Fruit fly (Drosophila melanogaster) whole organism, embryonic: ENCODE results near the gene CG18858.
A peak's percentile ranks its signal among the peaks of the same experiment; 100 is the strongest.

Source experiments
- Blimp-1 ChIP-seq: fragments of 200-800 bp; sonication (Bioruptor generic); optimal IDR thresholded peaks from 3 replicates; lab custom pipeline; 2018; ENCODE audit warnings: missing biosample characterization, missing genetic modification characterization, mild to moderate bottlenecking, moderate library complexity, missing genetic modification reagents
- CG10147 ChIP-seq: fragments of 200-800 bp; sonication (Bioruptor generic); optimal IDR thresholded peaks from 2 replicates; lab custom pipeline; 2019; ENCODE audit warnings: missing biosample characterization, mild to moderate bottlenecking, missing genetic modification characterization, moderate library complexity
- CG10366 ChIP-seq: fragments of 200-800 bp; sonication (Bioruptor generic); IDR thresholded peaks from 2 replicates; pipeline ENCODE4 v1.3.6; 2022; ENCODE audit warnings: missing biosample characterization, missing genetic modification characterization
- CG11456 ChIP-seq: fragments of 200-800 bp; sonication (Bioruptor generic); IDR thresholded peaks from 3 replicates; pipeline ENCODE4 v1.3.6; 2022; ENCODE audit warnings: missing biosample characterization, missing genetic modification characterization
- CG12071 ChIP-seq: fragments of 200-800 bp; sonication (Bioruptor generic); optimal IDR thresholded peaks from 3 replicates; lab custom pipeline; 2018; ENCODE audit warnings: missing biosample characterization, mild to moderate bottlenecking, missing genetic modification characterization
- CG13775 ChIP-seq: fragments of 200-800 bp; sonication (Bioruptor generic); optimal IDR thresholded peaks from 3 replicates; lab custom pipeline; 2017; ENCODE audit warnings: missing biosample characterization, mild to moderate bottlenecking, missing genetic modification characterization
- CG13894 ChIP-seq: fragments of 200-800 bp; sonication (Bioruptor generic); optimal IDR thresholded peaks from 3 replicates; lab custom pipeline; 2018; ENCODE audit warnings: missing biosample characterization, mild to moderate bottlenecking, missing genetic modification characterization, moderate library complexity
- CG14050 ChIP-seq: fragments of 200-800 bp; sonication (Bioruptor generic); IDR thresholded peaks from 3 replicates; pipeline ENCODE4 v1.3.6; 2022; ENCODE audit warnings: missing biosample characterization, missing genetic modification characterization
- CG14667 ChIP-seq: fragments of 200-800 bp; sonication (Bioruptor generic); IDR thresholded peaks from 2 replicates; pipeline ENCODE4 v1.3.6; 2022; ENCODE audit warnings: missing biosample characterization, missing genetic modification characterization
- CG14965 ChIP-seq: fragments of 200-800 bp; sonication (Bioruptor generic); optimal IDR thresholded peaks from 2 replicates; lab custom pipeline; 2016; ENCODE audit warnings: missing biosample characterization, missing genetic modification characterization, borderline replicate concordance
- CG15011 ChIP-seq: fragments of 200-800 bp; sonication (Bioruptor generic); optimal IDR thresholded peaks from 3 replicates; lab custom pipeline; 2018; ENCODE audit warnings: missing biosample characterization, mild to moderate bottlenecking, missing genetic modification characterization
- CG15269 ChIP-seq: fragments of 200-800 bp; sonication (Bioruptor generic); optimal IDR thresholded peaks from 2 replicates; lab custom pipeline; 2018; ENCODE audit warnings: missing biosample characterization, mild to moderate bottlenecking, missing genetic modification characterization, moderate library complexity
- CG1602 ChIP-seq: fragments of 200-800 bp; sonication (Bioruptor generic); optimal IDR thresholded peaks from 3 replicates; lab custom pipeline; 2016; ENCODE audit warnings: missing biosample characterization, missing genetic modification characterization
- CG16863 ChIP-seq: fragments of 200-800 bp; sonication (Bioruptor generic); optimal IDR thresholded peaks from 3 replicates; lab custom pipeline; 2016; ENCODE audit warnings: missing biosample characterization, missing genetic modification characterization
- CG18476 ChIP-seq: fragments of 200-800 bp; sonication (Bioruptor generic); optimal IDR thresholded peaks from 2 replicates; lab custom pipeline; 2016; ENCODE audit warnings: missing biosample characterization, mild to moderate bottlenecking, missing genetic modification characterization
- CG18764 ChIP-seq: fragments of 200-800 bp; sonication (Bioruptor generic); optimal IDR thresholded peaks from 3 replicates; lab custom pipeline; 2016; ENCODE audit warnings: missing biosample characterization, missing genetic modification characterization
- CG31441 ChIP-seq: fragments of 200-800 bp; sonication (Bioruptor generic); IDR thresholded peaks from 2 replicates; pipeline ENCODE4 v1.3.6; 2022; ENCODE audit warnings: missing biosample characterization, missing genetic modification characterization
- CG3847 ChIP-seq: fragments of 200-800 bp; sonication (Bioruptor generic); IDR thresholded peaks from 2 replicates; pipeline ENCODE4 v1.3.6; 2022; ENCODE audit warnings: missing biosample characterization, missing genetic modification characterization
- CG4360 ChIP-seq: fragments of 200-800 bp; sonication (Bioruptor generic); IDR thresholded peaks from 2 replicates; pipeline ENCODE4 v1.3.6; 2022; ENCODE audit warnings: missing biosample characterization, missing genetic modification characterization
- CG4820 ChIP-seq: fragments of 200-800 bp; sonication (Bioruptor generic); optimal IDR thresholded peaks from 3 replicates; lab custom pipeline; 2016; ENCODE audit warnings: missing biosample characterization, missing genetic modification characterization
- CG7839 ChIP-seq: fragments of 200-800 bp; sonication (Bioruptor generic); optimal IDR thresholded peaks from 3 replicates; lab custom pipeline; 2018; ENCODE audit warnings: missing biosample characterization, mild to moderate bottlenecking, missing genetic modification characterization, moderate library complexity
- CG8089 ChIP-seq: fragments of 200-800 bp; sonication (Bioruptor generic); optimal IDR thresholded peaks from 3 replicates; lab custom pipeline; 2016; ENCODE audit warnings: missing biosample characterization, missing genetic modification characterization
- CG9437 ChIP-seq: fragments of 200-800 bp; sonication (Bioruptor generic); optimal IDR thresholded peaks from 2 replicates; lab custom pipeline; 2018; ENCODE audit warnings: missing biosample characterization, mild to moderate bottlenecking, missing genetic modification characterization
- CG9817 ChIP-seq: fragments of 200-800 bp; sonication (Bioruptor generic); optimal IDR thresholded peaks from 2 replicates; lab custom pipeline; 2018; ENCODE audit warnings: missing biosample characterization, mild to moderate bottlenecking, missing genetic modification characterization, moderate library complexity
- Doc3 ChIP-seq: fragments of 200-800 bp; sonication (Bioruptor generic); IDR thresholded peaks from 3 replicates; pipeline ENCODE4 v1.3.6; 2022; ENCODE audit warnings: missing biosample characterization, missing genetic modification characterization; ENCODE audit not compliant: partially characterized antibody
- Fer3 ChIP-seq: fragments of 200-800 bp; sonication (Bioruptor generic); optimal IDR thresholded peaks from 2 replicates; lab custom pipeline; 2018; ENCODE audit warnings: missing biosample characterization, mild to moderate bottlenecking, missing genetic modification characterization, moderate library complexity
- Hmr ChIP-seq: fragments of 200-800 bp; sonication (Bioruptor generic); optimal IDR thresholded peaks from 3 replicates; lab custom pipeline; 2017; ENCODE audit warnings: mild to moderate bottlenecking, missing biosample characterization, missing genetic modification reagents, missing genetic modification characterization
- MBD-R2 ChIP-seq: fragments of 200-800 bp; sonication (Bioruptor generic); IDR thresholded peaks from 2 replicates; pipeline ENCODE4 v1.3.6; 2022; ENCODE audit warnings: missing biosample characterization, missing genetic modification characterization
- Mad ChIP-seq: fragments of 200-800 bp; sonication (Bioruptor generic); optimal IDR thresholded peaks from 2 replicates; lab custom pipeline; 2016; ENCODE audit warnings: missing biosample characterization, missing genetic modification characterization
- NC2β ChIP-seq: fragments of 200-800 bp; sonication (Bioruptor generic); optimal IDR thresholded peaks from 2 replicates; lab custom pipeline; 2016; ENCODE audit warnings: missing biosample characterization, missing genetic modification characterization
- Nf-YB ChIP-seq: fragments of 200-800 bp; sonication (Bioruptor generic); optimal IDR thresholded peaks from 3 replicates; lab custom pipeline; 2019; ENCODE audit warnings: missing biosample characterization, mild to moderate bottlenecking, missing genetic modification characterization, moderate library complexity
- ato ChIP-seq: fragments of 200-800 bp; sonication (Bioruptor generic); IDR thresholded peaks from 2 replicates; pipeline ENCODE4 v1.3.6; 2022; ENCODE audit warnings: missing biosample characterization, missing genetic modification characterization; ENCODE audit not compliant: partially characterized antibody
- cas ChIP-seq: fragments of 200-800 bp; sonication (Bioruptor generic); IDR thresholded peaks from 2 replicates; pipeline ENCODE4 v1.3.6; 2022; ENCODE audit warnings: missing biosample characterization, missing genetic modification characterization
- chif ChIP-seq, 2 experiments: fragments of 200-800 bp; sonication (Bioruptor generic); optimal IDR thresholded peaks; 3 replicates each; lab custom pipeline; 2016; ENCODE audit warnings: missing biosample characterization in 2 of 2, missing genetic modification characterization in 2 of 2
- chn ChIP-seq: fragments of 200-800 bp; sonication (Bioruptor generic); optimal IDR thresholded peaks from 2 replicates; lab custom pipeline; 2016; ENCODE audit warnings: missing biosample characterization, missing genetic modification characterization
- eve ChIP-seq, 2 experiments: fragments of >200 bp; optimal IDR thresholded peaks; 2 replicates each; lab custom pipeline; 2017; ENCODE audit warnings: missing biosample characterization in 2 of 2, missing genetic modification characterization in 2 of 2
- exex ChIP-seq: fragments of 200-800 bp; sonication (Bioruptor generic); optimal IDR thresholded peaks from 4 replicates; lab custom pipeline; 2018; ENCODE audit warnings: missing biosample characterization, mild to moderate bottlenecking, missing genetic modification characterization, moderate library complexity
- gcm2 ChIP-seq: fragments of 200-800 bp; sonication (Bioruptor generic); optimal IDR thresholded peaks from 2 replicates; lab custom pipeline; 2016; ENCODE audit warnings: missing biosample characterization, missing genetic modification characterization
- kah ChIP-seq: fragments of 200-800 bp; sonication (Bioruptor generic); optimal IDR thresholded peaks from 2 replicates; lab custom pipeline; 2018; ENCODE audit warnings: missing biosample characterization, mild to moderate bottlenecking, missing genetic modification characterization
- knrl ChIP-seq: fragments of 200-800 bp; sonication (Bioruptor generic); IDR thresholded peaks from 3 replicates; pipeline ENCODE4 v1.3.6; 2022; ENCODE audit warnings: missing biosample characterization, missing genetic modification characterization; ENCODE audit not compliant: partially characterized antibody
- mld ChIP-seq: fragments of 200-800 bp; sonication (Bioruptor generic); IDR thresholded peaks from 3 replicates; pipeline ENCODE4 v1.3.6; 2022; ENCODE audit warnings: missing biosample characterization, missing genetic modification characterization; ENCODE audit not compliant: partially characterized antibody
- nom ChIP-seq: fragments of 200-800 bp; sonication (Bioruptor generic); optimal IDR thresholded peaks from 2 replicates; lab custom pipeline; 2017; ENCODE audit warnings: missing biosample characterization, missing genetic modification characterization, mild to moderate bottlenecking, moderate library complexity, missing genetic modification reagents
- pfk ChIP-seq: fragments of 200-800 bp; sonication (Bioruptor generic); optimal IDR thresholded peaks from 2 replicates; lab custom pipeline; 2018; ENCODE audit warnings: missing biosample characterization, mild to moderate bottlenecking, missing genetic modification characterization, moderate library complexity
- pum ChIP-seq: fragments of 200-800 bp; sonication (Bioruptor generic); optimal IDR thresholded peaks from 2 replicates; lab custom pipeline; 2016; ENCODE audit warnings: missing biosample characterization, missing genetic modification characterization
- rib ChIP-seq: fragments of 200-800 bp; sonication (Bioruptor generic); IDR thresholded peaks from 2 replicates; pipeline ENCODE4 v1.3.6; 2022; ENCODE audit warnings: missing biosample characterization, missing genetic modification characterization
- sens-2 ChIP-seq: fragments of 200-800 bp; sonication (Bioruptor generic); IDR thresholded peaks from 2 replicates; pipeline ENCODE4 v1.3.6; 2022; ENCODE audit warnings: missing biosample characterization, missing genetic modification characterization
- tin ChIP-seq: fragments of 200-800 bp; sonication (Bioruptor generic); optimal IDR thresholded peaks from 3 replicates; lab custom pipeline; 2016; ENCODE audit warnings: missing biosample characterization, missing genetic modification characterization
- wdn ChIP-seq: fragments of 200-800 bp; sonication (Bioruptor generic); IDR thresholded peaks from 2 replicates; pipeline ENCODE4 v1.3.6; 2022; ENCODE audit warnings: missing biosample characterization, missing genetic modification characterization
- wek ChIP-seq: fragments of 200-800 bp; sonication (Bioruptor generic); optimal IDR thresholded peaks from 3 replicates; lab custom pipeline; 2018; ENCODE audit warnings: missing biosample characterization, mild to moderate bottlenecking, missing genetic modification characterization, moderate library complexity

The CG18858 gene

DNA sequence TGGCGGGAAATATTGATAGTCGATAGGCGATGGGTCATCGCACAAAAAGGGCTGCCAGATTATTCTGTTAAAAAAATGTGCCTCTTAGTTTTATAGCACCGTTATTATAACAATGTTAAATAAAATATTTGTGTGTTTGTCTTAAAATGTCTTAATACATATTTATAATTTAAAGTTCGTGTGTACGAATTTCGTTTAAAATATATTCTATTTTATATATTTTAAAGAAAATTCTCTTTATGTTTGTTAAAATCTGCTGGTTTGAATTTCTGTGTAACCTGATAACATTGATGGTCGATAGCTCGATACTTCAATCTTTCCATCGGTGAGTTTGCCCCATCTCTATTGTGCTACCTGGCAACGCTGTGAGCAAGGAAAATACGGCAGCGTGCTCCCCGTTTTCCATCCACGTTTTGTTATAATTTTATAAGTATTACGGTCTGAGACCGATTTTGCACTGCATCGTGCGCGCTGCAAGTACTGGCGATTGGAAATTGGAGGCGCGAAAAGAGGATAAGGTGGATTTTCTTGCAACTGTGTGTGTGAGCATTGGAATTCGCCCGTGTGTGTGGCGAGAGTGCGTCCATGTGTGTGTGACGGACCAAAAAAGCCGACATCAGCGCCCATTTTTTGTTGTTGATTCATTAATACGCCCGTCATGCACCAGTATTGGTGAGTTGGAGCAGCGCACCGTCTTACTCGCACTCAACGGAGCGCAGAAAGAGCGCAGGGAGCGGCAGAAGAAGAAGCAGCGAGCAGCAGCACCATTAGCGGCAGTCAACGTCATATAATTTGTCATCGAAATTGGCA lies 41.9 kb downstream of the CG18858 start, which contains the start of the genes CG10949 and Arpc2 (continued):
- no peak for TF ChIP-seq kah
- TF ChIP-seq tin (GFP tag; lab: Kevin White, UChicago) = peak; percentile 46
- TF ChIP-seq nom = no peak
- TF ChIP-seq wdn (GFP tag; lab: Robert Waterston, UW) = no peak
- no peak for TF ChIP-seq CG8089 (GFP tag; lab: Kevin White, UChicago)
- TF ChIP-seq CG4360 (GFP tag; lab: Robert Waterston, UW) = 0 out of 2 replicates have a peak, but pooled peaks have one; percentile 26
- peak; percentile 20 for TF ChIP-seq CG1602 (GFP tag; lab: Kevin White, UChicago)
- TF ChIP-seq CG10366 (GFP tag; lab: Robert Waterston, UW) = peak; percentile 32; the same call in 1 of the 2 replicates
- no peak for TF ChIP-seq chif (GFP tag; optimal IDR thresholded peaks at IDR 0.05; lab: Kevin White, UChicago)
- peak; percentile 75 for TF ChIP-seq CG15269
- peak; percentile 65 for TF ChIP-seq CG13775 (GFP tag; lab: Kevin White, UChicago)
- TF ChIP-seq CG31441 (GFP tag; lab: Robert Waterston, UW) = no peak; the same call in none of the 2 replicates
- peak; percentile 44 for TF ChIP-seq Fer3 (tag; lab: Kevin White, UChicago)
- TF ChIP-seq MBD-R2 = no peak; the same call in 1 of the 2 replicates
- no peak for TF ChIP-seq mld (GFP tag; lab: Robert Waterston, UW)
- no peak for TF ChIP-seq CG9437
- no peak for TF ChIP-seq rib
- peak; percentile 39; the same call in 1 of the 3 replicates for TF ChIP-seq Doc3
- no peak for TF ChIP-seq NC2β
- no peak for TF ChIP-seq CG11456 (GFP tag; lab: Robert Waterston, UW)
- no peak for TF ChIP-seq pfk (GFP tag; lab: Kevin White, UChicago)
- TF ChIP-seq CG12071 (GFP tag; lab: Kevin White, UChicago) = no peak
- TF ChIP-seq Nf-YB (GFP tag; lab: Kevin White, UChicago) = no peak
- TF ChIP-seq CG18476 = no peak
- TF ChIP-seq knrl (GFP tag; lab: Robert Waterston, UW) = peak; percentile 64; the same call in 2 of the 3 replicates
- TF ChIP-seq cas (GFP tag; lab: Robert Waterston, UW) = no peak
- no peak for TF ChIP-seq CG4820 (GFP tag; lab: Kevin White, UChicago)
- peak; percentile 83 for TF ChIP-seq CG3847 (GFP tag; lab: Robert Waterston, UW)
- TF ChIP-seq ato = peak; percentile 47
- TF ChIP-seq Hmr = peak; percentile 60
- no peak for TF ChIP-seq CG14050 (GFP tag; lab: Robert Waterston, UW)
- TF ChIP-seq Blimp-1 (GFP tag; lab: Kevin White, UChicago) = peak; percentile 32
- no peak for TF ChIP-seq CG14965
- no peak for TF ChIP-seq eve (GFP tag; optimal IDR thresholded peaks at IDR 0.05; lab: Kevin White, UChicago)
- no peak for TF ChIP-seq wek (GFP tag; lab: Kevin White, UChicago)
- peak; percentile 27 for TF ChIP-seq CG13894
- peak; percentile 50 for TF ChIP-seq CG7839 (tag; lab: Kevin White, UChicago)
- peak; percentile 33; the same call in 1 of the 2 replicates for TF ChIP-seq CG14667 (GFP tag; lab: Robert Waterston, UW)
- no peak for TF ChIP-seq pum (GFP tag; lab: Kevin White, UChicago)
- TF ChIP-seq CG10147 (GFP tag; lab: Kevin White, UChicago) = no peak
- no peak for TF ChIP-seq gcm2 (GFP tag; lab: Kevin White, UChicago)
- TF ChIP-seq Mad = peak; percentile 8
- no peak for TF ChIP-seq CG18764 (GFP tag; lab: Kevin White, UChicago)
- TF ChIP-seq sens-2 (GFP tag; lab: Robert Waterston, UW) = no peak
- TF ChIP-seq CG9817 (tag; lab: Kevin White, UChicago) = peak; percentile 77
- no peak for TF ChIP-seq CG16863
- no peak for TF ChIP-seq chn (GFP tag; lab: Kevin White, UChicago)
- no peak for TF ChIP-seq CG15011
- TF ChIP-seq exex = no peak
